Worm (Caenorhabditis elegans): ENCODE measurements around the gene Y57G11C.23.
"Not testable (repeated sequence)": the region's sequence is repeated elsewhere in the genome, so short reads cannot be mapped to it uniquely, and the experiment has no call there.

The Y57G11C.23 gene

ce11 chrIV:14863772-14864171 is 2.2 kb upstream of the Y57G11C.23 start:
- no peak for TF ChIP-seq unc-62 (GFP tag; optimal IDR thresholded peaks at IDR 0.05)

- no peak for TF ChIP-seq unc-62 (GFP tag; optimal IDR thresholded peaks at IDR 0.05)
Measured at ce11 chrIV:14862147-14862546, 556 bp upstream of the Y57G11C.23 start, which contains the start of gene Y57G11C.38. Gene Y57G11C.38 (plus strand): TSS chrIV:14862447.

DNA sequence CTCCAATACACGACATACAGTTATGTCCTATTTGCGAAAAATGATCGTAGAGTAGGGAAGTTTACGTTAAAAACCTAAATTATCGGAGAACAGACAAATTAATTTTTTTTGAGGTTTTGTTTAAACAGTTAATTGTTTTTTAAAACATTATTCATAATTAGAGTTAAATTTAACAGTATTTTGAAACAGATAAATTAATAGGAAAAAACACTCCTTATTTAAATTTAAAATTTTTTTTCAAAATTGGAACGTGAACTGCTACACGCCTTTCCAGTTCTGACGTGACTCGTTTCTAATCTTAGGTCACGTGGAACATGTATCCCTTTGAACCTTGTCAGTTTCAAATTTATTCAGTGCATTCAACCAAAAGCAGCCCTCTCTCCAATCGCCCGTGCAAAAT is 7.9 kb downstream of the Y57G11C.23 start, which contains the start of gene Y57G11C.52:
Y57G11C.52 (plus strand) TSS at position 301 of the 400 bp plus-strand sequence.
- no peak for TF ChIP-seq unc-62 (GFP tag; optimal IDR thresholded peaks at IDR 0.05)

DNA sequence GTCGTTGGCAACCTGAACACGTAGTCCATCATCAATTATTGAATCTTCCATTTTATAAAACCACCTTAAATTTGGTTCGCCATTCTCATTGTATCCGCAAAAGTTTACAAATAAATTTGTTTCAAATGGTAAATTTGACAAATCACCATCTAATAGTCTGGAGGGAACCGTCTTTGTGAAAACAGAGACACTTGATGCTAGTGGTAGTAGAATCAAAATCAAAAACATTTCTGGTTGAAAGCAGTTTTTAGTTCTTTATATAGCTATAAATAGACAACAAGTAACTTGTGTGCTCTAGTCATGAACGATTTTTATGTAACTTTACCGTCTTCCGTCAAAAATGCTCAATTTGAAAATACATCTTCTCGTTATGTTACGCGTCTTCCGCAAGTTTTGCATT is 18.5 kb downstream of the Y57G11C.23 start, which contains the start of gene Y57G11C.20:
Y57G11C.20 (plus strand) TSS at position 301 of the 400 bp plus-strand sequence.
- not testable (repeated sequence) for TF ChIP-seq unc-62 (GFP tag; optimal IDR thresholded peaks at IDR 0.05)

ce11 chrIV:14838095-14838494 is 23.5 kb downstream of the Y57G11C.23 start:
- no peak for TF ChIP-seq unc-62 (GFP tag; optimal IDR thresholded peaks at IDR 0.05)

DNA sequence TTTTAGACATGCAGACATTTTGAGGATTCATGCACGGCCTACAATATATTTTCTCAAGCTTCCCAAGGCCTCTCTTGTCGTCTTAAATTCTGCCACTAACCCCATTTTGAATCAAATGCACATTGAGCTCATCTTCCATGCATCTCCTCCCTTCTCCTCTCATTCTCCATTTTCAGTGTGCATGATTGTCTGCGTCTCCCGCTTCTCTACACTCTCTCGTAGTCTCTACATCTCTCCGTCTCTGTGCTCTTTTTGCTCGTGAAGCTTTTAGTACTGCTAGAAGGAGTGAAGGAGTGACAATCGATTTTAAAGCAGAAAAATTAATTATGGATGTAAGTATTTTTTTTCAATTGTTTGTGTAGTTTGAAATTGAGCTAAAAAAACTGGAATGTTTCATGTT is 24.7 kb downstream of the Y57G11C.23 start, which contains the start of gene Y57G11C.22:
Y57G11C.22 (plus strand) TSS at position 327 of the 400 bp plus-strand sequence.
- TF ChIP-seq unc-62 (GFP tag; optimal IDR thresholded peaks at IDR 0.05), result no peak

- TF ChIP-seq unc-62 (GFP tag; optimal IDR thresholded peaks at IDR 0.05), result no peak
Measured at ce11 chrIV:14833537-14833936, 28.1 kb downstream of the Y57G11C.23 start.

ce11 chrIV:14829026-14829425 is 32.6 kb downstream of the Y57G11C.23 start, which contains the start of gene hhat-2:
Gene hhat-2 (minus strand): TSS chrIV:14829126.
- TF ChIP-seq unc-62 (GFP tag; optimal IDR thresholded peaks at IDR 0.05), result no peak

DNA sequence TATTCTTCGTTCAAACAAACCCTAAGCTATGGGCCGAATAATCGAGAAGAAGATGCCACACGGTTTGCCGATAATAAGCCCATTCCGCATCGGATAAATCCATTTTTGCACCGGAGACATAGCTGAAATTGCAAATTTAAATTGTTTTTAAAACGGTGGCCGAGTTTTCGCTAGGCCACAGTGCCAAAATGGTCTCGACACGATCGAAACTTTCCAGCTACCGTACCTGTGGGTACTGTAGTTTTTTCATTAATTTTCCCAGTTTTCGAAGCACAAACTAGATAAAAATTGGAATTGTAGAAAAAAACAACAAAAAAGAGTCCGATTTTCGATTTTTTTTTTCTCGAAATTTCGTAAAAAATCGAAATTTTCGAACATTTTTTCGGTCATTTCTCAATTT is 33.4 kb downstream of the Y57G11C.23 start:
- no peak for TF ChIP-seq unc-62 (GFP tag; optimal IDR thresholded peaks at IDR 0.05)

- no peak for TF ChIP-seq unc-62 (GFP tag; optimal IDR thresholded peaks at IDR 0.05)
Measured at ce11 chrIV:14826151-14826757, 35.3 kb downstream of the Y57G11C.23 start.

DNA sequence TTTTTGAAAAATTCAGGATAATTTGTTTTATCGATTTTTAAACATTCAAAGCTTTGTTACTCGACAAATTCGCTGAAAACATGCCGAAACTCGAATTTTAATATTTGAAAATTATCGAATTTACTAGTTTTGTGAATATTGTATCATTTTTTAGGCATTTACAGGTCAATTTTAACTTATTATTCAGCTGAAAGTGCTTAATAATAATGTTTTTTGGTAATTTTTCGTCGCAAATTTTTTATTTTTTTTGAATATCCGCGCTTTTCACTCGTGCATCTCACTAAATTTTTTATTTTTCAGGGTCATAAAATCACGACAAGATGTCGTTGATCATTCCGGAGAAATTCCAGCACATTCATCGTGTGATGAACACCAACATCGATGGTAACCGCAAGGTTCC is 36.2 kb downstream of the Y57G11C.23 start, which contains the start of gene rps-18:
rps-18 (plus strand) TSS at position 301 of the 400 bp plus-strand sequence.
- TF ChIP-seq unc-62 (GFP tag; optimal IDR thresholded peaks at IDR 0.05), result no peak

DNA sequence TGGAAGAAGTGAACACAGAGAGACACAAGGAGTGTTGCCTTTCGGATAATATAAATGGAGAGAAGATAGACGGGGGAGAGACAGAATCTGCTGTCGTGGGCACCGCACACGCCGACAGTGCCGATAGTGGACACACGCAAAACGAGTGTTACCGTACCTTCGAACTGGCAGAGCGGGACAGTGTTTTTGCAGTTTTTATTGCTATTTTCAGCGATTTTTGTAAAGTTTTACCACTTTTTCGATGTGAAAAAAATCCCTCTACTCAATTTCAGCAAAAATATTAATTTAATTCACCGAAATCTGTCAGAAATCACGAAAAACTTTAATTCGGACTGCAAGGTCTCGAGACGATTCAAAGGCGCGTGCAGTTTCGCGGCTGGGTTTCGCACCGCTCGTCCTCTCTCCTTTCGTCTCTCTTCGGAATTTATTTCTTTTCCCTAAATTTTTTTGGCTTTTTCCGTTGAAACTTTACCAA is 36.7 kb downstream of the Y57G11C.23 start, which contains the start of gene sec-61.A:
sec-61.A (minus strand) TSS at position 387 of the 475 bp plus-strand sequence.
- no peak for TF ChIP-seq unc-62 (GFP tag; optimal IDR thresholded peaks at IDR 0.05)

- TF ChIP-seq unc-62 (GFP tag; optimal IDR thresholded peaks at IDR 0.05), result no peak
Measured at ce11 chrIV:14824201-14824600, 37.4 kb downstream of the Y57G11C.23 start.

DNA sequence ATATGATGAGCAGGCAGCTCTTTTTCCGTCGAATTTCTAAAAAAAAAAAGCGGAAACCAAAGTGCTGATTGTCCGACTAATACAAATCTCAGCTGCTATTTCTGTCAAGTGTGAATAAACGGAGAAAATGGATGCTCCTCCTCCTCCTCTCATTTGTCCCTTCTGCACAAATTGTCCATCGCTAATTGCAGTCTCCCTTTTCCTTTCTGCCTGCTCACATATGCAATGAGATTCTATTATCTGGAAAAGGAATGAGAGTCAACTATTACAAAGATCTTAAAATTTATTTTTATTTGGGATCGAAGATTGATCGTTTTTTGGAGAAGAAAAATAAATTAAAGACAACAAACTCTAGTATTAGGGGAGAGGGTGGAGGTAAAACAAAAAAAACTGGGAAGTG is 39.3 kb downstream of the Y57G11C.23 start:
- TF ChIP-seq unc-62 (GFP tag; optimal IDR thresholded peaks at IDR 0.05), result no peak

ce11 chrIV:14816288-14816687 is 45.3 kb downstream of the Y57G11C.23 start, which contains the start of gene Y57G11C.46:
Gene Y57G11C.46 (minus strand): TSS chrIV:14816388.
- no peak for TF ChIP-seq unc-62 (GFP tag; optimal IDR thresholded peaks at IDR 0.05)

DNA sequence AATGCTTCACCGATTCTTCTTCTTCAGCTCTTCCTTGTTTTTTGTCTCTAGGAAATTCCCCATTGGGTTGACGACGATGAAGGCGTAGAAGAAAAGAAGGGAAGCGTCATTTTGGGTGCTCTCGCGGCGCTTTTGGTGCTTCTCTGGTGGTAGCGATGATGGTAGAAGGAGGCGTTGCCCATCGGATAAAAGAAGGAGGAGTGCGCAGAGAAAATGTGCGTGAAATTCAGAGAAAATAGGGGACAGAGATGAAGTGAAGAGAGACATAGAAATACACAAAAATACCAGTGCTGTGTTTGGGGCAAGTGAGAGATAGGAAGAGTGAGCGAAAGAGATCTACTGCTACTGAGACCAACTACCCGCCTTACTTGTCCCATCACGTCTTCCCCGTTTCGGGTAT is 54.7 kb downstream of the Y57G11C.23 start, which contains the start of gene oig-5:
oig-5 (plus strand) TSS at position 301 of the 400 bp plus-strand sequence.
- no peak for TF ChIP-seq unc-62 (GFP tag; optimal IDR thresholded peaks at IDR 0.05)

Data from whole organism, dauer.